Worm (Caenorhabditis elegans): ENCODE measurements around the gene F10A3.4.

The F10A3.4 gene

ce11 chrV:16148805-16149204 is at the start of gene F10A3.4:
F10A3.4 (plus strand) TSS chrV:16149105.
- TF ChIP-seq unc-62 (GFP tag; optimal IDR thresholded peaks at IDR 0.05) = no peak

- TF ChIP-seq unc-62 (GFP tag; optimal IDR thresholded peaks at IDR 0.05) = no peak
Measured at ce11 chrV:16099441-16099840, 49.5 kb upstream of the F10A3.4 start, which contains the start of gene str-7. str-7 (minus strand) TSS chrV:16099541.

- no peak for TF ChIP-seq unc-62 (GFP tag; optimal IDR thresholded peaks at IDR 0.05)
Measured at ce11 chrV:16100103-16100730, 48.7 kb upstream of the F10A3.4 start, which contains the start of gene cth-1. cth-1 (plus strand) TSS chrV:16100680.

- TF ChIP-seq unc-62 (GFP tag; optimal IDR thresholded peaks at IDR 0.05) = no peak
Measured at ce11 chrV:16103594-16103993, 45.3 kb upstream of the F10A3.4 start, which contains the start of gene argk-1. argk-1 (plus strand) TSS chrV:16103894.

ce11 chrV:16114237-16114636 is 34.7 kb upstream of the F10A3.4 start, which contains the start of gene srxa-16:
srxa-16 (minus strand) TSS chrV:16114337.
- no peak for TF ChIP-seq unc-62 (GFP tag; optimal IDR thresholded peaks at IDR 0.05)

- no peak for TF ChIP-seq unc-62 (GFP tag; optimal IDR thresholded peaks at IDR 0.05)
Measured at ce11 chrV:16115381-16115780, 33.5 kb upstream of the F10A3.4 start, which contains the start of gene str-25. str-25 (plus strand) TSS chrV:16115681.

- TF ChIP-seq unc-62 (GFP tag; optimal IDR thresholded peaks at IDR 0.05) = no peak
Measured at ce11 chrV:16118601-16119000, 30.3 kb upstream of the F10A3.4 start, which contains the start of gene str-103. str-103 (minus strand) TSS chrV:16118701.

- no peak for TF ChIP-seq unc-62 (GFP tag; optimal IDR thresholded peaks at IDR 0.05)
Measured at ce11 chrV:16120499-16120898, 28.4 kb upstream of the F10A3.4 start.

- no peak for TF ChIP-seq unc-62 (GFP tag; optimal IDR thresholded peaks at IDR 0.05)
Measured at ce11 chrV:16120922-16121321, 28.0 kb upstream of the F10A3.4 start, which contains the start of gene skr-3. skr-3 (plus strand) TSS chrV:16121084.

- TF ChIP-seq unc-62 (GFP tag; optimal IDR thresholded peaks at IDR 0.05) = no peak
Measured at ce11 chrV:16121451-16121850, 27.5 kb upstream of the F10A3.4 start.

- no peak for TF ChIP-seq unc-62 (GFP tag; optimal IDR thresholded peaks at IDR 0.05)
Measured at ce11 chrV:16124739-16125138, 24.2 kb upstream of the F10A3.4 start, which contains the start of gene nhr-111. nhr-111 (minus strand) TSS chrV:16124839.

- no peak for TF ChIP-seq unc-62 (GFP tag; optimal IDR thresholded peaks at IDR 0.05)
Measured at ce11 chrV:16127401-16127800, 21.5 kb upstream of the F10A3.4 start, which contains the start of gene fbxa-143. fbxa-143 (minus strand) TSS chrV:16127501.

ce11 chrV:16129116-16129515 is 19.8 kb upstream of the F10A3.4 start:
- TF ChIP-seq unc-62 (GFP tag; optimal IDR thresholded peaks at IDR 0.05) = no peak

- no peak for TF ChIP-seq unc-62 (GFP tag; optimal IDR thresholded peaks at IDR 0.05)
Measured at ce11 chrV:16131249-16131648, 17.7 kb upstream of the F10A3.4 start, which contains the start of gene fbxa-142. fbxa-142 (minus strand) TSS chrV:16131349.

- TF ChIP-seq unc-62 (GFP tag; optimal IDR thresholded peaks at IDR 0.05) = no peak
Measured at ce11 chrV:16132215-16132614, 16.7 kb upstream of the F10A3.4 start.

- no peak for TF ChIP-seq unc-62 (GFP tag; optimal IDR thresholded peaks at IDR 0.05)
Measured at ce11 chrV:16132705-16133104, 16.2 kb upstream of the F10A3.4 start, which contains the start of gene fbxa-144. fbxa-144 (minus strand) TSS chrV:16132805.

- TF ChIP-seq unc-62 (GFP tag; optimal IDR thresholded peaks at IDR 0.05) = no peak
Measured at ce11 chrV:16137043-16137442, 11.9 kb upstream of the F10A3.4 start, which contains the start of gene F44G3.7. F44G3.7 (minus strand) TSS chrV:16137143.
